In genomic region chr3R:30735047-30735446, dm6 we compare ENCODE assay signal across 2 fruit fly cellular contexts.
TF ChIP-seq lines count a peak whose summit lies in the region.

No protein-coding gene starts in this region.

- TF ChIP-seq CTCF in whole organism, embryonic (GFP tag; optimal IDR thresholded peaks at IDR 0.05; lab: Kevin White, UChicago), result no peak

TF ChIP-seq in whole organism, embryonic, 481 proteins besides CTCF, POLR2A, EP300 and RAD21:
- TF ChIP-seq YL-1 (GFP tag; optimal IDR thresholded peaks at IDR 0.05; lab: Kevin White, UChicago), result no peak
- peak; percentile 52 for TF ChIP-seq twi (tag; optimal IDR thresholded peaks at IDR 0.05; lab: Kevin White, UChicago)
- no peak for TF ChIP-seq CG8359 (GFP tag; optimal IDR thresholded peaks at IDR 0.05; lab: Kevin White, UChicago; ENCODE audit: borderline replicate concordance)
- 0 out of 3 replicates have a peak, but pooled peaks have one; percentile 35 for TF ChIP-seq CG2199 (GFP tag; IDR thresholded peaks at IDR 0.05; lab: Robert Waterston, UW)
- peak; percentile 19 for TF ChIP-seq pros (GFP tag; optimal IDR thresholded peaks at IDR 0.05; lab: Kevin White, UChicago)
- TF ChIP-seq crol (GFP tag; IDR thresholded peaks at IDR 0.05; lab: Robert Waterston, UW), result peak; percentile 65; the same call in 1 of the 2 replicates

TF ChIP-seq in whole organism, prepupa, 60 proteins besides CTCF, POLR2A, EP300 and RAD21:
- TF ChIP-seq eg (GFP tag; IDR thresholded peaks at IDR 0.05; lab: Robert Waterston, UW) (no peak), vri (GFP tag; optimal IDR thresholded peaks at IDR 0.05; lab: Kevin White, UChicago) (no peak), CG6854 (GFP tag; optimal IDR thresholded peaks at IDR 0.05; lab: Kevin White, UChicago) (no peak), Sox15 (GFP tag; optimal IDR thresholded peaks at IDR 0.05; lab: Kevin White, UChicago) (no peak), Hr4 (GFP tag; optimal IDR thresholded peaks at IDR 0.05; lab: Kevin White, UChicago) (no peak), dsx (GFP tag; optimal IDR thresholded peaks at IDR 0.05; lab: Kevin White, UChicago; ENCODE audit: poor library complexity, severe bottlenecking) (peak; percentile 31), CG4318 (GFP tag; optimal IDR thresholded peaks at IDR 0.05; lab: Kevin White, UChicago) (no peak), ss (GFP tag; optimal IDR thresholded peaks at IDR 0.05; lab: Kevin White, UChicago) (no peak)
